Fruit fly (Drosophila melanogaster) whole organism, embryonic: Measurements from ENCODE around the gene CG43367.

ENCODE experiments used
- Abd-B ChIP-seq: fragments of 200-800 bp; sonication (Bioruptor generic); optimal IDR thresholded peaks from 2 replicates; lab custom pipeline; 2018; ENCODE audit warnings: missing biosample characterization, mild to moderate bottlenecking, missing genetic modification characterization, moderate library complexity
- Aef1 ChIP-seq: fragments of 200-800 bp; sonication (Bioruptor generic); IDR thresholded peaks from 3 replicates; pipeline ENCODE4 v1.3.6; 2022; ENCODE audit warnings: missing biosample characterization, missing genetic modification characterization
- Atf-2 ChIP-seq: fragments of 200-800 bp; sonication (Bioruptor generic); optimal IDR thresholded peaks from 2 replicates; lab custom pipeline; 2016; ENCODE audit warnings: missing biosample characterization, missing genetic modification characterization
- Atf3 ChIP-seq: fragments of 200-800 bp; sonication (Bioruptor generic); optimal IDR thresholded peaks from 3 replicates; lab custom pipeline; 2016; ENCODE audit warnings: missing biosample characterization, missing genetic modification characterization
- B-H2 ChIP-seq: fragments of 200-800 bp; sonication (Bioruptor generic); optimal IDR thresholded peaks from 2 replicates; lab custom pipeline; 2018; ENCODE audit warnings: missing biosample characterization, mild to moderate bottlenecking, missing genetic modification characterization
- Bgb ChIP-seq: fragments of 200-800 bp; sonication (Bioruptor generic); IDR thresholded peaks from 2 replicates; pipeline ENCODE4 v1.3.6; 2022; ENCODE audit warnings: missing biosample characterization, missing genetic modification characterization; ENCODE audit not compliant: partially characterized antibody
- BtbVII ChIP-seq: fragments of 200-800 bp; sonication (Bioruptor generic); optimal IDR thresholded peaks from 3 replicates; lab custom pipeline; 2017; ENCODE audit warnings: missing biosample characterization, mild to moderate bottlenecking, missing genetic modification characterization
- CG11560 ChIP-seq: fragments of 200-800 bp; sonication (Bioruptor generic); IDR thresholded peaks from 3 replicates; pipeline ENCODE4 v1.3.6; 2022; ENCODE audit warnings: missing biosample characterization, missing genetic modification characterization
- CG12071 ChIP-seq: fragments of 200-800 bp; sonication (Bioruptor generic); optimal IDR thresholded peaks from 3 replicates; lab custom pipeline; 2018; ENCODE audit warnings: missing biosample characterization, mild to moderate bottlenecking, missing genetic modification characterization
- CG12236 ChIP-seq: fragments of 200-800 bp; sonication (Bioruptor generic); optimal IDR thresholded peaks from 2 replicates; lab custom pipeline; 2016; ENCODE audit warnings: missing biosample characterization, missing genetic modification characterization
- CG14014 ChIP-seq: fragments of 200-800 bp; sonication (Bioruptor generic); IDR thresholded peaks from 2 replicates; pipeline ENCODE4 v1.3.6; 2022; ENCODE audit warnings: missing biosample characterization, missing genetic modification characterization
- CG14441 ChIP-seq: fragments of 200-800 bp; sonication (Bioruptor generic); IDR thresholded peaks from 2 replicates; pipeline ENCODE4 v1.3.6; 2022; ENCODE audit warnings: missing biosample characterization, missing genetic modification characterization
- CG15011 ChIP-seq: fragments of 200-800 bp; sonication (Bioruptor generic); optimal IDR thresholded peaks from 3 replicates; lab custom pipeline; 2018; ENCODE audit warnings: missing biosample characterization, mild to moderate bottlenecking, missing genetic modification characterization
- CG15479 ChIP-seq: fragments of 200-800 bp; sonication (Bioruptor generic); optimal IDR thresholded peaks from 3 replicates; lab custom pipeline; 2019; ENCODE audit warnings: missing biosample characterization, mild to moderate bottlenecking, missing genetic modification characterization, moderate library complexity
- CG18476 ChIP-seq: fragments of 200-800 bp; sonication (Bioruptor generic); optimal IDR thresholded peaks from 2 replicates; lab custom pipeline; 2016; ENCODE audit warnings: missing biosample characterization, mild to moderate bottlenecking, missing genetic modification characterization
- CG32772 ChIP-seq: fragments of 200-800 bp; sonication (Bioruptor generic); IDR thresholded peaks from 2 replicates; pipeline ENCODE4 v1.3.6; 2022; ENCODE audit warnings: missing biosample characterization, missing genetic modification characterization
- CG34376 ChIP-seq: fragments of 200-800 bp; sonication (Bioruptor generic); optimal IDR thresholded peaks from 2 replicates; lab custom pipeline; 2018; ENCODE audit warnings: missing biosample characterization, mild to moderate bottlenecking, missing genetic modification characterization
- CG34422 ChIP-seq: fragments of 200-800 bp; sonication (Bioruptor generic); IDR thresholded peaks from 3 replicates; pipeline ENCODE4 v1.3.6; 2022; ENCODE audit warnings: missing biosample characterization, missing genetic modification characterization
- CG4707 ChIP-seq: fragments of 200-800 bp; sonication (Bioruptor generic); optimal IDR thresholded peaks from 2 replicates; lab custom pipeline; 2018; ENCODE audit warnings: missing biosample characterization, mild to moderate bottlenecking, missing genetic modification characterization, moderate library complexity
- CG4730 ChIP-seq: fragments of 200-800 bp; sonication (Bioruptor generic); IDR thresholded peaks from 2 replicates; pipeline ENCODE4 v1.3.6; 2022; ENCODE audit warnings: missing biosample characterization, missing genetic modification characterization
- CG7987 ChIP-seq: fragments of 200-800 bp; sonication (Bioruptor generic); optimal IDR thresholded peaks from 2 replicates; lab custom pipeline; 2018; ENCODE audit warnings: missing biosample characterization, mild to moderate bottlenecking, missing genetic modification characterization, moderate library complexity
- CG8290 ChIP-seq, 3 experiments: fragments of 200-800 bp; sonication (Bioruptor generic); optimal IDR thresholded peaks; 2 replicates each; lab custom pipeline; 2016 to 2019; ENCODE audit warnings: missing biosample characterization in 3 of 3, missing genetic modification characterization in 3 of 3, mild to moderate bottlenecking in 2 of 3, moderate library complexity in 1 of 3
- CG8478 ChIP-seq: fragments of >200 bp; optimal IDR thresholded peaks from 2 replicates; lab custom pipeline; 2018
- CG9797 ChIP-seq: fragments of 200-800 bp; sonication (Bioruptor generic); optimal IDR thresholded peaks from 3 replicates; lab custom pipeline; 2018; ENCODE audit warnings: missing biosample characterization, mild to moderate bottlenecking, missing genetic modification characterization
- GATAe ChIP-seq: fragments of 200-800 bp; sonication (Bioruptor generic); conservative IDR thresholded peaks from 2 replicates; pipeline ENCODE4 v1.3.6; 2022; ENCODE audit warnings: missing biosample characterization, missing genetic modification characterization
- HLH3B ChIP-seq: fragments of 200-800 bp; sonication (Bioruptor generic); IDR thresholded peaks from 2 replicates; pipeline ENCODE4 v1.3.6; 2022; ENCODE audit warnings: missing biosample characterization, missing genetic modification characterization
- Jarid2 ChIP-seq: fragments of 200-800 bp; sonication (Bioruptor generic); optimal IDR thresholded peaks from 3 replicates; lab custom pipeline; 2017; ENCODE audit warnings: mild to moderate bottlenecking, missing biosample characterization, missing genetic modification reagents, missing genetic modification characterization
- MBD-R2 ChIP-seq: fragments of 200-800 bp; sonication (Bioruptor generic); IDR thresholded peaks from 2 replicates; pipeline ENCODE4 v1.3.6; 2022; ENCODE audit warnings: missing biosample characterization, missing genetic modification characterization
- PHDP ChIP-seq: fragments of 200-800 bp; sonication (Bioruptor generic); optimal IDR thresholded peaks from 3 replicates; lab custom pipeline; 2018; ENCODE audit warnings: missing biosample characterization, mild to moderate bottlenecking, missing genetic modification characterization, moderate library complexity
- Ptx1 ChIP-seq: fragments of 200-800 bp; sonication (Bioruptor generic); IDR thresholded peaks from 2 replicates; pipeline ENCODE4 v1.3.6; 2022; ENCODE audit warnings: missing biosample characterization, missing genetic modification characterization
- Scr ChIP-seq: fragments of 200-800 bp; sonication (Bioruptor generic); IDR thresholded peaks from 2 replicates; pipeline ENCODE4 v1.3.6; 2022; ENCODE audit warnings: missing biosample characterization, missing genetic modification characterization; ENCODE audit not compliant: partially characterized antibody
- Ssrp ChIP-seq: fragments of 200-800 bp; sonication (Bioruptor generic); optimal IDR thresholded peaks from 2 replicates; lab custom pipeline; 2018; ENCODE audit warnings: missing biosample characterization, mild to moderate bottlenecking, missing genetic modification characterization, moderate library complexity
- Tbp ChIP-seq: fragments of >200 bp; optimal IDR thresholded peaks from 2 replicates; lab custom pipeline; 2018; ENCODE audit warnings: missing biosample characterization, missing genetic modification characterization
- amos ChIP-seq: fragments of 200-800 bp; sonication (Bioruptor generic); IDR thresholded peaks from 2 replicates; pipeline ENCODE4 v1.3.6; 2022; ENCODE audit warnings: missing biosample characterization, missing genetic modification characterization; ENCODE audit not compliant: partially characterized antibody
- cg ChIP-seq: fragments of 200-800 bp; sonication (Bioruptor generic); optimal IDR thresholded peaks from 3 replicates; lab custom pipeline; 2019; ENCODE audit warnings: missing biosample characterization, mild to moderate bottlenecking, missing genetic modification characterization, moderate library complexity
- danr ChIP-seq: fragments of 200-800 bp; sonication (Bioruptor generic); IDR thresholded peaks from 2 replicates; pipeline ENCODE4 v1.3.6; 2022; ENCODE audit warnings: missing biosample characterization, missing genetic modification characterization
- dysf ChIP-seq: fragments of 200-800 bp; sonication (Bioruptor generic); IDR thresholded peaks from 3 replicates; pipeline ENCODE4 v1.3.6; 2022; ENCODE audit warnings: missing biosample characterization, missing genetic modification characterization
- emc ChIP-seq: fragments of 200-800 bp; sonication (Bioruptor generic); optimal IDR thresholded peaks from 2 replicates; lab custom pipeline; 2016; ENCODE audit warnings: missing biosample characterization, missing genetic modification characterization
- luna ChIP-seq: fragments of 200-800 bp; sonication (Bioruptor generic); optimal IDR thresholded peaks from 2 replicates; lab custom pipeline; 2016; ENCODE audit warnings: missing biosample characterization, missing genetic modification characterization
- nmo ChIP-seq: fragments of 200-800 bp; sonication (Bioruptor generic); optimal IDR thresholded peaks from 2 replicates; lab custom pipeline; 2018; ENCODE audit warnings: missing biosample characterization, mild to moderate bottlenecking, missing genetic modification characterization, moderate library complexity
- onecut ChIP-seq: fragments of 200-800 bp; sonication (Bioruptor generic); IDR thresholded peaks from 2 replicates; pipeline ENCODE4 v1.3.6; 2022; ENCODE audit warnings: missing biosample characterization, missing genetic modification characterization
- pros ChIP-seq: fragments of 200-800 bp; sonication (Bioruptor generic); optimal IDR thresholded peaks from 3 replicates; lab custom pipeline; 2019; ENCODE audit warnings: missing biosample characterization, mild to moderate bottlenecking, missing genetic modification characterization, moderate library complexity
- salm ChIP-seq: fragments of 200-800 bp; sonication (Bioruptor generic); optimal IDR thresholded peaks from 2 replicates; lab custom pipeline; 2018; ENCODE audit warnings: missing biosample characterization, mild to moderate bottlenecking, missing genetic modification characterization
- sc ChIP-seq, 3 experiments: fragments of >200 bp in 2 of 3; fragments of 200-800 bp in 1 of 3; sonication (Bioruptor generic) in 1 of 3; optimal IDR thresholded peaks; 2 replicates in 2 of 3; 3 replicates in 1 of 3; lab custom pipeline; 2017; ENCODE audit warnings: mild to moderate bottlenecking in 1 of 3, missing biosample characterization in 1 of 3, missing genetic modification characterization in 1 of 3, missing genetic modification reagents in 1 of 3
- sima ChIP-seq: fragments of 200-800 bp; sonication (Bioruptor generic); optimal IDR thresholded peaks from 2 replicates; lab custom pipeline; 2016; ENCODE audit warnings: missing biosample characterization, missing genetic modification characterization
- trem ChIP-seq: fragments of 200-800 bp; optimal IDR thresholded peaks from 3 replicates; lab custom pipeline; 2019; ENCODE audit warnings: missing biosample characterization, mild to moderate bottlenecking, missing genetic modification characterization, moderate library complexity
- unc-4 ChIP-seq: fragments of 200-800 bp; sonication (Bioruptor generic); IDR thresholded peaks from 2 replicates; pipeline ENCODE4 v1.3.6; 2022; ENCODE audit warnings: missing biosample characterization, missing genetic modification characterization; ENCODE audit not compliant: partially characterized antibody

CG43367 gene

dm6 chr3L:4239442-4240322, 45.9 kb downstream of the CG43367 start, which contains the start of gene Sqor (continued):
- TF ChIP-seq CG18476 (GFP tag; lab: Kevin White, UChicago) (peak; percentile 66), CG7987 (peak; percentile 76), Ptx1 (GFP tag; lab: Robert Waterston, UW) (peak; percentile 75), CG4730 (GFP tag; lab: Robert Waterston, UW) (peak; percentile 76), salm (tag; lab: Kevin White, UChicago) (peak; percentile 77), BtbVII (GFP tag; lab: Kevin White, UChicago) (peak; percentile 90), CG14441 (GFP tag; lab: Robert Waterston, UW) (peak; percentile 80), Bgb (GFP tag; lab: Robert Waterston, UW) (peak; percentile 36; the same call in 1 of the 2 replicates), Aef1 (GFP tag; lab: Robert Waterston, UW) (peak; percentile 81), CG8478 (lab: Kevin White, UChicago) (no peak), B-H2 (GFP tag; lab: Kevin White, UChicago) (peak; percentile 78), CG12236 (GFP tag; lab: Kevin White, UChicago) (peak; percentile 27), CG8290 (GFP tag; optimal IDR thresholded peaks at IDR 0.05; lab: Kevin White, UChicago) (peak; percentile 59), CG8290 (tag; optimal IDR thresholded peaks at IDR 0.05; lab: Kevin White, UChicago) (peak; percentile 34 to 97), nmo (GFP tag; lab: Kevin White, UChicago) (peak; percentile 86), onecut (GFP tag; lab: Robert Waterston, UW) (peak; percentile 58), CG4707 (GFP tag; lab: Kevin White, UChicago) (peak; percentile 34), dysf (GFP tag; lab: Robert Waterston, UW) (peak; percentile 85), Atf3 (GFP tag; lab: Kevin White, UChicago) (peak; percentile 93), CG9797 (GFP tag; lab: Kevin White, UChicago) (no peak), danr (GFP tag; lab: Robert Waterston, UW) (peak; percentile 72), PHDP (tag; lab: Kevin White, UChicago) (peak; percentile 89), CG12071 (GFP tag; lab: Kevin White, UChicago) (peak; percentile 76), luna (peak; percentile 72), GATAe (peak; percentile 66), Scr (GFP tag; lab: Robert Waterston, UW) (peak; percentile 39; the same call in 1 of the 2 replicates), CG15011 (GFP tag; lab: Kevin White, UChicago) (peak; percentile 85), CG11560 (tag; lab: Robert Waterston, UW) (0 out of 3 replicates have a peak, but pooled peaks have one; percentile 53), Atf-2 (GFP tag; lab: Kevin White, UChicago) (peak; percentile 82), trem (peak; percentile 30), CG32772 (GFP tag; lab: Robert Waterston, UW) (peak; percentile 72), sima (GFP tag; lab: Kevin White, UChicago) (peak; percentile 53), HLH3B (GFP tag; lab: Robert Waterston, UW) (peak; percentile 59), emc (peak; percentile 71), Jarid2 (GFP tag; lab: Kevin White, UChicago) (peak; percentile 54), CG15479 (GFP tag; lab: Kevin White, UChicago) (no peak), cg (GFP tag; lab: Kevin White, UChicago) (peak; percentile 20), CG14014 (GFP tag; lab: Robert Waterston, UW) (peak; percentile 80), Tbp (GFP tag; lab: Kevin White, UChicago) (no peak), CG34376 (GFP tag; lab: Kevin White, UChicago) (peak; percentile 89), pros (peak; percentile 27), Ssrp (tag; lab: Kevin White, UChicago) (peak; percentile 79), amos (GFP tag; lab: Robert Waterston, UW) (peak; percentile 36; the same call in 1 of the 2 replicates), Abd-B (peak; percentile 90), CG34422 (GFP tag; lab: Robert Waterston, UW) (peak; percentile 76; the same call in 2 of the 3 replicates), unc-4 (GFP tag; lab: Robert Waterston, UW) (0 out of 2 replicates have a peak, but pooled peaks have one; percentile 19), MBD-R2 (GFP tag; lab: Robert Waterston, UW) (peak; percentile 53; the same call in 1 of the 2 replicates), sc (optimal IDR thresholded peaks at IDR 0.05; lab: Kevin White, UChicago) (no peak), sc (GFP tag; optimal IDR thresholded peaks at IDR 0.05; lab: Kevin White, UChicago) (no peak)
